Worm (Caenorhabditis elegans): ENCODE data around the gene Y41D4A.1.

Y41D4A.1 gene

ce11 chrIV:1771843-1772242 lies at the start of gene Y41D4A.1:
Gene Y41D4A.1, plus strand, starts transcription at chrIV:1772143.
- TF ChIP-seq W03F9.2 (tag; optimal IDR thresholded peaks at IDR 0.05) (no peak), dao-5 (tag; optimal IDR thresholded peaks at IDR 0.05) (no peak), him-1 (tag; optimal IDR thresholded peaks at IDR 0.05) (no peak)

ce11 chrIV:1722953-1723352 lies 49.0 kb upstream of the Y41D4A.1 start:
- TF ChIP-seq him-1 (tag; optimal IDR thresholded peaks at IDR 0.05) (no peak), W03F9.2 (tag; optimal IDR thresholded peaks at IDR 0.05) (no peak), dao-5 (tag; optimal IDR thresholded peaks at IDR 0.05) (no peak)

- TF ChIP-seq dao-5 (tag; optimal IDR thresholded peaks at IDR 0.05) (no peak), W03F9.2 (tag; optimal IDR thresholded peaks at IDR 0.05) (no peak), him-1 (tag; optimal IDR thresholded peaks at IDR 0.05) (no peak)
These were observed 47.7 kb upstream of the Y41D4A.1 start, which contains the start of gene epic-3 for ce11 chrIV:1724283-1724682. Gene epic-3, minus strand, starts transcription at chrIV:1724383.

- TF ChIP-seq W03F9.2 (tag; optimal IDR thresholded peaks at IDR 0.05), result no peak
These were observed 46.1 kb upstream of the Y41D4A.1 start, which contains the start of gene K08D12.8 for ce11 chrIV:1725888-1726287. Gene K08D12.8, plus strand, starts transcription at chrIV:1726188.

- no peak for TF ChIP-seq W03F9.2 (tag; optimal IDR thresholded peaks at IDR 0.05)
- TF ChIP-seq him-1 (tag; optimal IDR thresholded peaks at IDR 0.05), result no peak
- no peak for TF ChIP-seq dao-5 (tag; optimal IDR thresholded peaks at IDR 0.05)
These were observed 44.3 kb upstream of the Y41D4A.1 start for ce11 chrIV:1727538-1728072.

ce11 chrIV:1738324-1738730 lies 33.6 kb upstream of the Y41D4A.1 start:
- TF ChIP-seq W03F9.2 (tag; optimal IDR thresholded peaks at IDR 0.05), result peak; percentile 28
- TF ChIP-seq him-1 (tag; optimal IDR thresholded peaks at IDR 0.05), result no peak

ce11 chrIV:1738892-1739291 lies 33.1 kb upstream of the Y41D4A.1 start:
- TF ChIP-seq W03F9.2 (tag; optimal IDR thresholded peaks at IDR 0.05) (no peak), dao-5 (tag; optimal IDR thresholded peaks at IDR 0.05) (no peak), him-1 (tag; optimal IDR thresholded peaks at IDR 0.05) (no peak)

- TF ChIP-seq dao-5 (tag; optimal IDR thresholded peaks at IDR 0.05), result no peak
- TF ChIP-seq W03F9.2 (tag; optimal IDR thresholded peaks at IDR 0.05), result no peak
- no peak for TF ChIP-seq him-1 (tag; optimal IDR thresholded peaks at IDR 0.05)
These were observed 32.4 kb upstream of the Y41D4A.1 start for ce11 chrIV:1739366-1740104.

- TF ChIP-seq him-1 (tag; optimal IDR thresholded peaks at IDR 0.05), result no peak
- TF ChIP-seq W03F9.2 (tag; optimal IDR thresholded peaks at IDR 0.05), result no peak
- TF ChIP-seq dao-5 (tag; optimal IDR thresholded peaks at IDR 0.05), result no peak
These were observed 31.6 kb upstream of the Y41D4A.1 start, which contains the start of gene ptpn-22 for ce11 chrIV:1740105-1741023. Gene ptpn-22, minus strand, starts transcription at chrIV:1740262.

- peak; percentile 76 for TF ChIP-seq him-1 (tag; optimal IDR thresholded peaks at IDR 0.05)
- TF ChIP-seq dao-5 (tag; optimal IDR thresholded peaks at IDR 0.05), result no peak
- peak; percentile 82 for TF ChIP-seq W03F9.2 (tag; optimal IDR thresholded peaks at IDR 0.05)
These were observed 26.4 kb upstream of the Y41D4A.1 start, which contains the start of the genes Y41D4A.6 and Y41D4A.4 for ce11 chrIV:1745453-1746051. Gene Y41D4A.6, minus strand, starts transcription at chrIV:1745503. Gene Y41D4A.4, plus strand, starts transcription at chrIV:1746001.

ce11 chrIV:1751243-1751642 lies 20.7 kb upstream of the Y41D4A.1 start:
- no peak for TF ChIP-seq him-1 (tag; optimal IDR thresholded peaks at IDR 0.05)
- no peak for TF ChIP-seq W03F9.2 (tag; optimal IDR thresholded peaks at IDR 0.05)
- no peak for TF ChIP-seq dao-5 (tag; optimal IDR thresholded peaks at IDR 0.05)

- TF ChIP-seq dao-5 (tag; optimal IDR thresholded peaks at IDR 0.05) (no peak), W03F9.2 (tag; optimal IDR thresholded peaks at IDR 0.05) (no peak), him-1 (tag; optimal IDR thresholded peaks at IDR 0.05) (no peak)
These were observed 19.5 kb upstream of the Y41D4A.1 start for ce11 chrIV:1752480-1752879.

ce11 chrIV:1753481-1753880 lies 18.5 kb upstream of the Y41D4A.1 start, which contains the start of gene Y41D4A.3:
Gene Y41D4A.3, plus strand, starts transcription at chrIV:1753781.
- TF ChIP-seq W03F9.2 (tag; optimal IDR thresholded peaks at IDR 0.05), result no peak
- TF ChIP-seq dao-5 (tag; optimal IDR thresholded peaks at IDR 0.05), result no peak
- TF ChIP-seq him-1 (tag; optimal IDR thresholded peaks at IDR 0.05), result no peak
